Worm (Caenorhabditis elegans) whole organism, early embryonic: ENCODE results near the gene Y102A11A.9.

Experiments
- B0310.2 ChIP-seq: sonication (generic microtip); optimal IDR thresholded peaks from 2 replicates; lab custom pipeline; 2016; ENCODE audit warnings: mild to moderate bottlenecking, missing genetic modification characterization, missing compliant biosample characterization
- F13C5.2 ChIP-seq: sonication (generic microtip); optimal IDR thresholded peaks from 2 replicates; lab custom pipeline; 2017; ENCODE audit warnings: mild to moderate bottlenecking, missing genetic modification characterization, inconsistent platforms, missing compliant biosample characterization
- aly-1 ChIP-seq: sonication (generic microtip); optimal IDR thresholded peaks from 2 replicates; lab custom pipeline; 2016; ENCODE audit warnings: missing genetic modification characterization, missing compliant biosample characterization
- ama-1 ChIP-seq: fragments of 150-350 bp; optimal IDR thresholded peaks from 2 replicates; lab custom pipeline; 2014
- ceh-13 ChIP-seq: fragments of 200-800 bp; sonication (Bioruptor generic); optimal IDR thresholded peaks from 2 replicates; lab custom pipeline; 2018; ENCODE audit warnings: mild to moderate bottlenecking, missing genetic modification characterization, missing compliant biosample characterization
- ceh-36 ChIP-seq: sonication (generic microtip); optimal IDR thresholded peaks from 2 replicates; lab custom pipeline; 2016; ENCODE audit warnings: missing genetic modification characterization, inconsistent platforms, missing compliant biosample characterization
- ets-7 ChIP-seq: sonication (generic microtip); optimal IDR thresholded peaks from 2 replicates; lab custom pipeline; 2016; ENCODE audit warnings: missing genotype, missing genetic modification characterization, missing compliant biosample characterization
- flt-1 ChIP-seq: fragments of 200-800 bp; sonication (Bioruptor generic); IDR thresholded peaks from 2 replicates; pipeline ENCODE4 v1.3.6; 2022; ENCODE audit warnings: missing genetic modification characterization, missing compliant biosample characterization
- hmbx-1 ChIP-seq: sonication (generic microtip); optimal IDR thresholded peaks from 2 replicates; lab custom pipeline; 2016; ENCODE audit warnings: mild to moderate bottlenecking, missing genetic modification characterization, missing compliant biosample characterization
- hmg-4 ChIP-seq: fragments of 200-800 bp; sonication (Bioruptor generic); optimal IDR thresholded peaks from 2 replicates; lab custom pipeline; 2018; ENCODE audit warnings: mild to moderate bottlenecking, missing genetic modification characterization, missing compliant biosample characterization
- hnd-1 ChIP-seq: sonication (generic microtip); optimal IDR thresholded peaks from 2 replicates; lab custom pipeline; 2016; ENCODE audit warnings: missing genetic modification characterization, missing compliant biosample characterization
- pes-1 ChIP-seq: fragments of 200-800 bp; sonication (Bioruptor generic); IDR thresholded peaks from 2 replicates; pipeline ENCODE4 v1.3.6; 2022; ENCODE audit warnings: missing genetic modification reagents, missing genetic modification characterization, missing compliant biosample characterization
- scrt-1 ChIP-seq: fragments of 200-800 bp; sonication (Bioruptor generic); IDR thresholded peaks from 2 replicates; pipeline ENCODE4 v1.3.6; 2022; ENCODE audit warnings: missing genetic modification characterization, missing compliant biosample characterization
- sea-1 ChIP-seq: fragments of 200-800 bp; sonication (Bioruptor generic); conservative IDR thresholded peaks from 2 replicates; pipeline ENCODE4 v1.3.6; 2022; ENCODE audit warnings: missing genetic modification characterization, missing compliant biosample characterization
- tbx-11 ChIP-seq: fragments of 200-800 bp; sonication (Bioruptor generic); IDR thresholded peaks from 2 replicates; pipeline ENCODE4 v1.3.6; 2022; ENCODE audit warnings: missing genetic modification characterization, missing compliant biosample characterization
- tbx-37 ChIP-seq: fragments of 200-800 bp; sonication (Bioruptor generic); conservative IDR thresholded peaks from 2 replicates; pipeline ENCODE4 v1.3.6; 2022; ENCODE audit warnings: missing genetic modification reagents, missing genetic modification characterization, missing compliant biosample characterization
- tra-4 ChIP-seq: sonication (generic microtip); optimal IDR thresholded peaks from 2 replicates; lab custom pipeline; 2017; ENCODE audit warnings: missing genetic modification characterization, missing compliant biosample characterization

Y102A11A.9 gene

DNA sequence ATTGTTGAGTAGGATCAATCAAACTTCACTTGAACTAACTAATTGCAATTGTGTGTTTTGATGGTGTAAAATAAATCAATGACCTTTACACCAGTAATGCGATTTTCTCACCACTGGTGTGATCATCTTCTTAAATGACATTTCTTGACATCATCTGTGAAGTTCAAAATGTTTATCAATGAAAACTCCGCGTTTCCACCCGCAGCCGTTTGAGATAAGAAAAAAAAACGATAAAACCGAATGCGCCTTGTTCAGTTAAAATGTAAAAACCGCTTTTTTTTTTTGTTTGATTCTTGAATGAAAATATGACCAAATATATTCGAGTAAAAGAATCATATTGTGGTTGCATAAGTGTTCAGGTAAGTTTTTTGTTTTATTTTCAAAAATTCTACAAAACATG lies 38.7 kb downstream of the Y102A11A.9 start, which contains the start of gene Y102A11A.1:
Gene Y102A11A.1, plus strand, starts transcription at position 223 of the 400 bp plus-strand sequence.
- TF ChIP-seq tbx-37 (GFP tag; lab: Robert Waterston, UW) (no peak), hnd-1 (tag; lab: Kevin White, UChicago) (no peak), sea-1 (no peak), ceh-13 (GFP tag; lab: Kevin White, UChicago) (no peak), hmg-4 (GFP tag; lab: Kevin White, UChicago) (no peak), B0310.2 (tag; lab: Kevin White, UChicago) (no peak), pes-1 (no peak), hmbx-1 (tag; lab: Kevin White, UChicago) (no peak), tbx-11 (GFP tag; lab: Robert Waterston, UW) (no peak), tra-4 (tag; lab: Kevin White, UChicago) (no peak), F13C5.2 (tag; lab: Kevin White, UChicago) (no peak)

DNA sequence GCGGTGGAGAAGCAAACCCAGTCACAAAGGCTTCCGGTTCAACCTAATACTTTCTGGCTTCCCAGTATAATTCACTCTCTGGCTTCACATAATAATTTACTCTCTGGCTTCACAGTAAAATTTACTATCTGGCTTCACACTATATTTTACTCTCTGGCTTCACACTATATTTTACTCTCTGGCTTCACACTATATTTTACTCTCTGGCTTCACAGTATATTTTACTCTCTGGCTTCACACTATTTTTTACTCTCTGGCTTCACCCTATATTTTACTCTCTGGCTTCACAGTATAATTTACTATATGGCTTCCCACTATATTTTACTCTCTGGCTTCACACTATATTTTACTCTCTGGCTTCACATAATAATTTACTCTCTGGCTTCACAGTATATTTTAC lies 43.9 kb downstream of the Y102A11A.9 start:
- 0 out of 2 replicates have a peak, but pooled peaks have one; percentile 3 for TF ChIP-seq tbx-37 (GFP tag; lab: Robert Waterston, UW)

DNA sequence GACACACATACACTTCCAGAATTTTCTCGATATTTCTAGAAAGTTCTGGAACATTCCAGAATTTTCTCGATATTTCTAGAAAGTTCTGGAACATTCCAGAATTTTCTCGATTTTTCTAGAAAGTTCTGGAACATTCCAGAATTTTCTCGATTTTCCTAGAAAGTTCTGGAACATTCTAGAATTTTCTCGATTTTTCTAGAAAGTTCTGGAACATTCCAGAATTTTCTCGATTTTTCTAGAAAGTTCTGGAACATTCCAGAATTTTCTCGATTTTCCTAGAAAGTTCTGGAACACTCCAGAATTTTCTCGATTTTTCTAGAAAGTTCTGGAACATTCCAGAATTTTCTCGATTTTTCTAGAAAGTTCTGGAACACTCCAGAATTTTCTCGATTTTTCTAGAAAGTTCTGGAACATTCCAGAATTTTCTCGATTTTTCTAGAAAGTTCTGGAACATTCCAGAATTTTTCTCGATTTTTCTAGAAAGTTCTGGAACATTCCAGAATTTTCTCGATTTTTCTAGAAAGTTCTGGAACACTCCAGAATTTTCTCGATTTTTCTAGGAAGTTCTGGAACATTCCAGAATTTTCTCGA lies 45.0 kb downstream of the Y102A11A.9 start:
- TF ChIP-seq scrt-1 (GFP tag; lab: Robert Waterston, UW) (0 out of 2 replicates have a peak, but pooled peaks have one; percentile 48), tbx-11 (GFP tag; lab: Robert Waterston, UW) (peak; percentile 62; the same call in 1 of the 2 replicates), pes-1 (peak; percentile 89), tbx-37 (GFP tag; lab: Robert Waterston, UW) (peak; percentile 25; the same call in 1 of the 2 replicates), flt-1 (peak; percentile 84; the same call in 1 of the 2 replicates), sea-1 (peak; percentile 81)

DNA sequence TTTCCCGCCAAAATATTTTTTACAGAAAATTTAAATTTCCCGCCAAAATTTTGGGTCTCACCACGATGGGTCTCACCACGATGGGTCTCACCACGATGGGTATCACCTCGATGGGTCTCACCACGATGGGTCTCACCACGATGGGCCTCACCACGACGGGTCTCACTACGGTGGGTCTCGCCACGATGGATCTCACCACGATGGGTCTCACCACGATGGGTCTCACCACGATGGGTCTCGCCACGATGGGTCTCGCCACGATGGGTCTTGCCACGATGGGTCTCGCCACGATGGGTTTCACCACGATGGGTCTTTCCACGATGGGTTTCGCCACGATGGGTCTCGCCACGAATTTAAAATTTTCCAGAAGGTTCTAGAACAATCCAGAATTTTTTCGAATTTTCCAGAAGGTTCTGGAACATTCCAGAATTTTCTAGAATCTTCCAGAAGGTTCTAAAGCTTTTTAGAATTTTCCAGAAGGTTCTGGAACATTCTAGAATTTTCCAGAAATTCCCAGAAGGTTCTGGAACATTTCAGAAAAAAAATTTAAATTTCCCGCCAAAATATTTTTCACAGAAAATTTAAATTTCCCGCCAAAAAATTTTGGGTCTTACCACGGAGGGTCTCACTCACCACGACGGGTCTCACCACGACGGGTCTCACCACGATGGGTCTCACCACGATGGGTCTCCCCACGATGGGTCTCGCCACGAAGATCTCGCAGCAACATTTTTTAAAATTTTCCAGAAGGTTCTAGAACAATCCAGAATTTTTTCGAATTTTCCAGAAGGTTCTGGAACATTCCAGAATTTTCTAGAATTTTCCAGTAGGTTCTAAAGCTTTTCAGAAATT lies 45.8 kb downstream of the Y102A11A.9 start:
- 0 out of 2 replicates have a peak, but pooled peaks have one; percentile 17 for TF ChIP-seq sea-1

DNA sequence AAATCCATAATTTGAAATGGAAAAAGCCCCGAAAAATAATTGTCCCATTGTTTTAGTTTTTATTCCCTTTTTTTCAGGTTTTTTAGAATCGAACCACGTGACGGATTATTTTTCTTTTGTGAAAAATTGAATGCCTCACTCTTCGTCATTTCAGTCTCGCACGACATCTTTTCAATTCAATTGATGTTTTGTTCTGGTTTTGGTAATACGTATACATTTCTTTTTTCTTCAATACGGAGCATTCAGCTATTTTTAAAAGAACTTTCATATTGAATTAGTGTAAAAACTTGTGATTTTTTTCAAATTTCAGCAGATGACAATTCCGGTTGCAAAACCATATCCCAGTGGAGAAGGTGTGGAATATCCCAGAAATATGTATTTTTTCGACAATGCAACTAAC lies 51.8 kb downstream of the Y102A11A.9 start, which contains the start of gene F49H12.7:
Gene F49H12.7, plus strand, starts transcription at position 301 of the 400 bp plus-strand sequence.
- TF ChIP-seq hmbx-1 (tag; lab: Kevin White, UChicago) (no peak), pes-1 (no peak), hnd-1 (tag; lab: Kevin White, UChicago) (no peak), tbx-11 (GFP tag; lab: Robert Waterston, UW) (no peak), ceh-36 (tag; lab: Kevin White, UChicago) (no peak), ceh-13 (GFP tag; lab: Kevin White, UChicago) (no peak), tbx-37 (GFP tag; lab: Robert Waterston, UW) (no peak), hmg-4 (GFP tag; lab: Kevin White, UChicago) (no peak), tra-4 (tag; lab: Kevin White, UChicago) (no peak), ama-1 (no peak), B0310.2 (tag; lab: Kevin White, UChicago) (no peak), F13C5.2 (tag; lab: Kevin White, UChicago) (no peak), scrt-1 (GFP tag; lab: Robert Waterston, UW) (no peak), flt-1 (no peak), sea-1 (no peak), aly-1 (tag; lab: Kevin White, UChicago) (no peak), ets-7 (no peak)
